Worm (Caenorhabditis elegans): ENCODE results near the gene srg-50.

The srg-50 gene

DNA sequence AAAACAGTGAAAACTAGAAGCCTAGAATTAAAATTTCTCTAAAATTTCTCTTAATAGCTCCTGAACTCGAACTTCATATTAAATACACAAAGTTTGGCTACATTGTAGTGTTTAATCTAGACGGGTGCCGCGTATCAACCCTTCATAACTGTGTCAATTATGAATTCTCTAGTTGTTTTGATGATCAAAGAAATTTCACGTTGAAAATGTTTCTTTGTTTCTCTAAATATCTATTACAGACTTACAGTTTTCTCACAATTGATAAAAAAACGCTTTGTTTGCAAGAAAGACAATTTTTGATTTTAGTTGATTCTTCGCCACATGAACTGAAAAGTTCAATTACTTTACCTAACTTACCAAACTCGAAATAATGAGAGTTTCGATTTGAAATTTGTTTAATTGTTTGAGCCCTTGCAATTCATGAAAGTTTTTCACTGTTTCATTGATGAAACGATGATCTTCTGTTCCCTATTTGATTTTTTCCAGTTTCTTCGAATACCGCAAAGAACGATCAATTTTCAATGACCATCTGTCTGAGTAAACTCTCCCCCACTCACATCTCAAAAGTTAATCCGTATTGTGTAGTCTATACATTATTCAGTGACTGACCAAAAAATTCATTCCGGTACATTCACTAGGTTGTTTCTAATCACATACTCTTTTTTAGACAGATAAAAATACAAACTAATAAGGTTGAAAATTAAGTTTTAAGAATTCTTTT, 28.2 kb downstream of the srg-50 start:
- TF ChIP-seq aha-1 (tag) (peak; percentile 0), hlh-11 (tag; optimal IDR thresholded peaks at IDR 0.05) (peak; percentile 24), nhr-48 (tag; optimal IDR thresholded peaks at IDR 0.05) (peak; percentile 24), egl-43 (GFP tag; IDR thresholded peaks at IDR 0.05) (no peak), D1046.2 (GFP tag; IDR thresholded peaks at IDR 0.05) (no peak), T20F7.1 (GFP tag; optimal IDR thresholded peaks at IDR 0.05) (no peak), pqm-1 (tag; optimal IDR thresholded peaks at IDR 0.05) (peak; percentile 34), egl-27 (tag; optimal IDR thresholded peaks at IDR 0.05) (no peak), dmd-6 (GFP tag; IDR thresholded peaks at IDR 0.05) (peak; percentile 82), nhr-10 (tag; optimal IDR thresholded peaks at IDR 0.05) (peak; percentile 68), mes-2 (tag; optimal IDR thresholded peaks at IDR 0.05; ENCODE audit: poor library complexity, severe bottlenecking) (peak; percentile 12), nhr-28 (tag; optimal IDR thresholded peaks at IDR 0.05) (peak; percentile 23), nhr-77 (tag; optimal IDR thresholded peaks at IDR 0.05) (no peak), dve-1 (tag; optimal IDR thresholded peaks at IDR 0.05; ENCODE audit: insufficient read depth) (peak; percentile 36), ceh-82 (tag; optimal IDR thresholded peaks at IDR 0.05) (no peak), snpc-4 (tag; optimal IDR thresholded peaks at IDR 0.05) (no peak), daf-16 (GFP tag; optimal IDR thresholded peaks at IDR 0.05) (no peak), daf-16 (tag; optimal IDR thresholded peaks at IDR 0.05) (peak; percentile 46), fos-1 (tag; optimal IDR thresholded peaks at IDR 0.05) (no peak), lin-29 (GFP tag; IDR thresholded peaks at IDR 0.05) (no peak), hmg-1.1 (GFP tag; IDR thresholded peaks at IDR 0.05) (no peak)

DNA sequence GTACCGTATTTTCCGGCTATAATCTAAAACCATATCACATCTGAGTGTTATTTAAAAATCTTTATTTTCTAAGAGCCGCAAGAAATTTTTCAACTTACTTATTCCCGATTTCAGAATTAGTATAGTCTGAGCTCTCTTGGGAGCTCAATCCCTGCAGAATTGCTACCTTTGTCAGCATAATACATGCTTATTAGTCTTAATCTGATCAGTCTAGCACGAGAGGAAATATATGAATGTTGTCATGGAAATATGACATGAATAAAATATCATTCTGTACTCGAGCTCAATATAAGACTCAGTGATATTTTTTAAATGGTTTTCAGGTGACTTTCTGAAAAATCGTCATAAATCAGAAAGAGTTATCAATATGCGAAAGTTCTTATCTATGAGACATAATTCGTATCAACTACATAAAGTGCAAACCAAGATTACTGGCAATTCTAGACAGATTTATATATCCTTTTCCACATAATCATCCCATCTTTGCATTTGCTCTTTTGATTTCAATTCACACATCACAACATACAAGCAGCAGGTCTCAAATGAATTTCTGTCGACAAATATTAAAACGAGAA, 29.5 kb downstream of the srg-50 start:
- TF ChIP-seq daf-16 (GFP tag; optimal IDR thresholded peaks at IDR 0.05): no peak
- TF ChIP-seq daf-16 (tag; optimal IDR thresholded peaks at IDR 0.05): peak; percentile 20
- peak; percentile 66 for TF ChIP-seq pqm-1 (tag; optimal IDR thresholded peaks at IDR 0.05)
- TF ChIP-seq aha-1 (tag): peak; percentile 19
- peak; percentile 20 for TF ChIP-seq dve-1 (tag; optimal IDR thresholded peaks at IDR 0.05; ENCODE audit: insufficient read depth)
- TF ChIP-seq lin-1 (GFP tag; IDR thresholded peaks at IDR 0.05): no peak
- peak; percentile 35 for TF ChIP-seq nhr-28 (tag; optimal IDR thresholded peaks at IDR 0.05)
- no peak for TF ChIP-seq dmd-9 (GFP tag; IDR thresholded peaks at IDR 0.05)
- no peak for TF ChIP-seq lin-13 (GFP tag; optimal IDR thresholded peaks at IDR 0.05)
- TF ChIP-seq dmd-6 (GFP tag; IDR thresholded peaks at IDR 0.05): peak; percentile 33; the same call in 1 of the 2 replicates

DNA sequence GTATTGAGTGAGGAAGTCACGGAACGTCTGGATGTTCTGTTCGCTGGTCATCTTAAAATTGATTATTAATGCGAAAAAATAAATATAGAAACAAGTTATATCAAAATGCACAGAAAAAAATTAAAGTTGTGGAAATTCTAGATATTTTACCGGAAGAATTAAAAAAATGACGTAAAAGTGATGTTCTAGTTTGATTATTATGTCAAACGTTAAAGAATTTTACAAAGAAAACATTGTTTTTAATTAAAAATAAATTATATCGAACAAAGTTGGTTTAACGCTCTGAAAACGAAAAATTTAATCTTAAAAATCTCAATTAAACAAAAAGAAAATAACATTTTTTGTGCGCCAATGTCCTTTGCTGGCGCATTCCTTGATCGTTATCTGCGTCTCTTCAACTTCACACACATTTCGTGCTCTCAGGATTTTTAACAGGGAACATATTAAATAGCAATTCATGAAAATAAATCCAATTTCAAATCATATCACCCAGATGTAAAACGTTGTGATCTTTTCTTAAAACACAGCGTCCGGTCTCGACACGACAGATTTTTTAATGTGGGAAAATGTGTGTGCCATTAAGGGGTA, 30.3 kb downstream of the srg-50 start, which contains the start of gene tin-9.1:
Gene tin-9.1 (minus strand): TSS at position 51 of the 588 bp plus-strand sequence.
- TF ChIP-seq spr-1 (tag; optimal IDR thresholded peaks at IDR 0.05) (peak; percentile 12), daf-19 (GFP tag; conservative IDR thresholded peaks at IDR 0.05) (no peak), rbr-2 (tag; optimal IDR thresholded peaks at IDR 0.05) (peak; percentile 52), pha-4 (GFP tag; IDR thresholded peaks at IDR 0.05) (no peak), pha-4 (tag; optimal IDR thresholded peaks at IDR 0.05) (peak; percentile 7), lin-13 (GFP tag; optimal IDR thresholded peaks at IDR 0.05) (peak; percentile 48), dpl-1 (GFP tag; optimal IDR thresholded peaks at IDR 0.05) (peak; percentile 75), F37D6.2 (tag; optimal IDR thresholded peaks at IDR 0.05) (peak; percentile 21), nhr-6 (tag; optimal IDR thresholded peaks at IDR 0.05) (peak; percentile 53), nhr-41 (GFP tag; IDR thresholded peaks at IDR 0.05) (no peak), fkh-10 (GFP tag; optimal IDR thresholded peaks at IDR 0.05) (no peak), ztf-7 (tag; optimal IDR thresholded peaks at IDR 0.05) (peak; percentile 49), dmd-6 (GFP tag; IDR thresholded peaks at IDR 0.05) (peak; percentile 58), hlh-30 (tag; optimal IDR thresholded peaks at IDR 0.05; ENCODE audit: insufficient read depth) (peak; percentile 66), daf-16 (GFP tag; optimal IDR thresholded peaks at IDR 0.05) (no peak), daf-16 (tag; optimal IDR thresholded peaks at IDR 0.05) (peak; percentile 53), nhr-48 (tag; optimal IDR thresholded peaks at IDR 0.05) (peak; percentile 28), egl-27 (tag; optimal IDR thresholded peaks at IDR 0.05) (no peak), nhr-102 (tag; optimal IDR thresholded peaks at IDR 0.05) (peak; percentile 18), mes-2 (tag; optimal IDR thresholded peaks at IDR 0.05; ENCODE audit: poor library complexity, severe bottlenecking) (peak; percentile 88), mep-1 (tag; optimal IDR thresholded peaks at IDR 0.05) (peak; percentile 55), T26A8.4 (GFP tag; IDR thresholded peaks at IDR 0.05) (peak; percentile 28; the same call in 1 of the 2 replicates), lin-38 (GFP tag; IDR thresholded peaks at IDR 0.05) (peak; percentile 72), aha-1 (tag) (peak; percentile 35), F10B5.3 (tag; optimal IDR thresholded peaks at IDR 0.05) (no peak), snpc-1.2 (GFP tag; IDR thresholded peaks at IDR 0.05) (peak; percentile 53; the same call in 1 of the 2 replicates), daf-12 (tag; optimal IDR thresholded peaks at IDR 0.05) (no peak), nhr-111 (GFP tag; optimal IDR thresholded peaks at IDR 0.05) (no peak), hlh-11 (tag; optimal IDR thresholded peaks at IDR 0.05) (peak; percentile 56), T20F7.1 (GFP tag; optimal IDR thresholded peaks at IDR 0.05) (peak; percentile 55), nhr-28 (tag; optimal IDR thresholded peaks at IDR 0.05) (peak; percentile 37)
